Fruit fly (Drosophila melanogaster) Kc167 (cell line): Measurements from ENCODE around the gene LUBEL.

Experiments
- Myc ChIP-seq: fragments of >200 bp; optimal IDR thresholded peaks from 2 replicates; lab custom pipeline; 2017; ENCODE audit warnings: missing external identifiers
- Sin3A ChIP-seq: fragments of >200 bp; optimal IDR thresholded peaks from 2 replicates; lab custom pipeline; 2018; ENCODE audit warnings: missing external identifiers
- h ChIP-seq: fragments of >200 bp; optimal IDR thresholded peaks from 3 replicates; lab custom pipeline; 2018; ENCODE audit warnings: missing external identifiers
- insv ChIP-seq: fragments of >200 bp; optimal IDR thresholded peaks from 3 replicates; lab custom pipeline; 2018; ENCODE audit warnings: missing external identifiers

dm6 chr2L:6787029-6787972 is 14.7 kb upstream of the LUBEL start:
- TF ChIP-seq Myc (lab: Kevin White, UChicago) = no peak
- no peak for TF ChIP-seq Sin3A (lab: Kevin White, UChicago)
- no peak for TF ChIP-seq h
- TF ChIP-seq insv = no peak
